Fruit fly (Drosophila melanogaster) whole organism, embryonic: ENCODE results near the gene Grd.

Source experiments
- B-H1 ChIP-seq: fragments of 200-800 bp; sonication (Bioruptor generic); IDR thresholded peaks from 3 replicates; pipeline ENCODE4 v1.3.6; 2022; ENCODE audit warnings: missing biosample characterization, missing genetic modification characterization
- C15 ChIP-seq: fragments of 200-800 bp; sonication (Bioruptor generic); IDR thresholded peaks from 3 replicates; pipeline ENCODE4 v1.3.6; 2022; ENCODE audit warnings: missing biosample characterization, missing genetic modification characterization
- CG10462 ChIP-seq: fragments of 200-800 bp; sonication (Bioruptor generic); optimal IDR thresholded peaks from 2 replicates; lab custom pipeline; 2016; ENCODE audit warnings: missing biosample characterization, missing genetic modification characterization
- CG11695 ChIP-seq: fragments of 200-800 bp; sonication (Bioruptor generic); IDR thresholded peaks from 3 replicates; pipeline ENCODE4 v1.3.6; 2022; ENCODE audit warnings: missing biosample characterization, missing genetic modification characterization
- CG14014 ChIP-seq: fragments of 200-800 bp; sonication (Bioruptor generic); IDR thresholded peaks from 2 replicates; pipeline ENCODE4 v1.3.6; 2022; ENCODE audit warnings: missing biosample characterization, missing genetic modification characterization
- CG2875 ChIP-seq: fragments of 200-800 bp; sonication (Bioruptor generic); optimal IDR thresholded peaks from 2 replicates; lab custom pipeline; 2017; ENCODE audit warnings: missing biosample characterization, mild to moderate bottlenecking, missing genetic modification characterization, missing genetic modification reagents
- CG6854 ChIP-seq: fragments of 200-800 bp; sonication (Bioruptor generic); optimal IDR thresholded peaks from 3 replicates; lab custom pipeline; 2017; ENCODE audit warnings: missing biosample characterization, mild to moderate bottlenecking, missing genetic modification characterization
- Drgx ChIP-seq: fragments of 200-800 bp; sonication (Bioruptor generic); IDR thresholded peaks from 2 replicates; pipeline ENCODE4 v1.3.6; 2022; ENCODE audit warnings: missing biosample characterization, missing genetic modification characterization
- HLH4C ChIP-seq: fragments of 200-800 bp; sonication (Bioruptor generic); IDR thresholded peaks from 3 replicates; pipeline ENCODE4 v1.3.6; 2022; ENCODE audit warnings: missing biosample characterization, missing genetic modification characterization; ENCODE audit not compliant: partially characterized antibody
- dmrt99B ChIP-seq: fragments of 200-800 bp; sonication (Bioruptor generic); optimal IDR thresholded peaks from 2 replicates; lab custom pipeline; 2018; ENCODE audit warnings: missing biosample characterization, mild to moderate bottlenecking, missing genetic modification characterization, moderate library complexity
- lov ChIP-seq, 2 experiments: fragments of 200-800 bp in 1 of 2; fragments of >200 bp in 1 of 2; sonication (Bioruptor generic) in 1 of 2; IDR thresholded peaks in 1 of 2; optimal IDR thresholded peaks in 1 of 2; 2 replicates in 1 of 2; 3 replicates in 1 of 2; pipeline versions ENCODE4 v1.3.6 to Lab custom; 2017 to 2022; ENCODE audit warnings: missing biosample characterization in 1 of 2, missing genetic modification characterization in 1 of 2
- p53 ChIP-seq: fragments of 200-800 bp; sonication (Bioruptor generic); optimal IDR thresholded peaks from 2 replicates; lab custom pipeline; 2016; ENCODE audit warnings: missing biosample characterization, missing genetic modification characterization

DNA sequence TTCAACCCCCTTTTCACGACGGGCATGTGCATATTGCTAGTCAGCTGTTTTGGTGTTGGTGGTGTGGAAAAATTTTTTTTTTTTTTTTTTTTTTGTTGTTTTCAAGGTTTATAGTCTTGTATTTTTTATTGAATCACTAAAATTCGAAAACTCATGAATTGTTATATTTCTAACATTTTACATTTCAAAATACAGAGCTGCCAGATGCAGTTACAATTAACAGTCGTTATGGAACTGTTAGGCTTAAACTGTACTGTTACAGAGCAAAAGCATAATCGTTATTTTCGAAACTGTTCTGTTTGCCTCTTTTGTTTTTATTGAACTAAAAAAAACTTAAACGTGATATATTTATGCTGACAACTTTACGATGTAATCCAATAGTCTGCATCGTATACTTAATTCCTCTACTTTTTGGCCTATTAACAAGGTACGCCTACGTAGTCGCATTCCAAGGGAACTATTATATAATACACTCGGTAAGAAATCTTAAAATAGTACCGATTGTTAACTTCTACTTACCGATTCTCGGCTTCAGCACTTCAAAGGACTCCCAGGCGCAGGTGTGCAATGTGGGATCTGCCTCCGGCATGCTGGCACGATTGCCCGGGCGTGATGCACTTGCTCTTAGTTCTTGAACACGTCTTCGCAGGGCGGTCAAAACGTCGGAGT, 16.6 kb upstream of the Grd start, which contains the start of gene CG32187:
- TF ChIP-seq CG11695 (GFP tag; lab: Robert Waterston, UW) (no peak), CG10462 (GFP tag; lab: Kevin White, UChicago) (no peak), C15 (GFP tag; lab: Robert Waterston, UW) (no peak), CG6854 (GFP tag; lab: Kevin White, UChicago) (no peak), lov (optimal IDR thresholded peaks at IDR 0.05; lab: Kevin White, UChicago) (no peak), lov (GFP tag; IDR thresholded peaks at IDR 0.05; lab: Robert Waterston, UW) (no peak), dmrt99B (tag; lab: Kevin White, UChicago) (no peak), CG14014 (GFP tag; lab: Robert Waterston, UW) (no peak), p53 (GFP tag; lab: Kevin White, UChicago) (no peak), B-H1 (GFP tag; lab: Robert Waterston, UW) (no peak), Drgx (GFP tag; lab: Robert Waterston, UW) (no peak), CG2875 (GFP tag; lab: Kevin White, UChicago) (no peak), HLH4C (GFP tag; lab: Robert Waterston, UW) (no peak)
